Worm (Caenorhabditis elegans): Measurements from ENCODE around the gene Y56A3A.7.

The Y56A3A.7 gene

DNA sequence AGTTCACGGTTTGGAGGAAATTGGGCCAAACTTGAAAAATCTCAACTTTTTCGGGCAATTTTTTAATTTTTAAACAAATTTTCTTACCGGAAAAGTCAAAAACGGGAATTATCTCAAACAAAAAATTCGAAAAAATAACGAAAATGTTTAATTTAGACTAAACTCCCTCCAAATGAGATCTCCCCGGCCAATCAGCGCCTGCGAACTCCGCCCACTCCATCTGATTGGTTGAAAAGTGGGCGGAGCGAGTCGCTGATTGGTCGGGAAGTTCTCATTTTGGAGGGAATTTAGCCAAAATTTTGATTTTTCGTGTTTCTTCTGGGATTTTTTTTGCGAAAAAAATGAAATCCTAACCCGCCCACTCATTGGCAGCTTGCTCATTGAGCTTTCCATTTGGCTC, 50.2 kb downstream of the Y56A3A.7 start:
- TF ChIP-seq W03F9.2 (tag; optimal IDR thresholded peaks at IDR 0.05) (no peak), dao-5 (tag; optimal IDR thresholded peaks at IDR 0.05) (no peak), him-1 (tag; optimal IDR thresholded peaks at IDR 0.05) (no peak)

DNA sequence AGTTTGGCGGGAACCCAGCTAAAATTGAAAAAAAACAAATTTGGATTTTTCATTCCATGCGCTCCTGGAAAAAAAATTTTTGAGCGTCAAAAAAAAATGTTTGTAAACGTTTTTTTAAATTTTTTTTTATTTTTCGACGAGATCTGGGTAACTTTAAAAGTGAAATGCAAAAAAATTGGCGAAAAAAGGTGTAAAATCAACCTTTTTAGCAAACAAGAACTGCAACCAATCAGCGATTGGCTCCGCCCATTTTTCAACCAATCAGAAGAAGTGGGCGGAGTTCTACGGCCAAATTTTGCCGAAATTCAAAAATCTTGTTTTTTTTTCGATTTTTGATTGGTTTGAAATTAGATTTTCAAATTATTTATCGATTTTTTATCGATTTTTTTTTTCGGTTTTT, 51.3 kb downstream of the Y56A3A.7 start:
- TF ChIP-seq W03F9.2 (tag; optimal IDR thresholded peaks at IDR 0.05) (no peak), dao-5 (tag; optimal IDR thresholded peaks at IDR 0.05) (no peak), him-1 (tag; optimal IDR thresholded peaks at IDR 0.05) (no peak)

DNA sequence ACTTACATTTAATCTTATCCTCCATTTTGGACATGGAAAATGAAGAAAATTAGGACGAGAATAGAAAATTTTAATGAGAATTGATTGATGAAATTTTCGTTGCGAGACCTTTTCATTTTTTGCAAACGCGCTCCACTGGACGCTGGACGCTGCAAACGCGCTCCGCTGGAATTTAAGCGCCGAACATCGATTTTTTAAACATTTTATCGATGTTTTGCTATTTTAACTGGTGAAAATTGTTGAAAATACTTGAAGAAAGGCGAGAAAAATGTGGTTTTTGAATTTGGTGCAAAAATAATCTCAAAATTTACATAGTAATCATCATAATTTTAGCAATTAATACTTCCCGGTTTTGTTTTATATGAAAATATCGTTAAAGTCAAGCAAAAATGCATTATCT, 53.9 kb downstream of the Y56A3A.7 start, which contains the start of gene Y56A3A.41:
Y56A3A.41 (minus strand) TSS at position 101 of the 400 bp plus-strand sequence.
- no peak for TF ChIP-seq him-1 (tag; optimal IDR thresholded peaks at IDR 0.05)
- TF ChIP-seq W03F9.2 (tag; optimal IDR thresholded peaks at IDR 0.05) = no peak
- no peak for TF ChIP-seq dao-5 (tag; optimal IDR thresholded peaks at IDR 0.05)

DNA sequence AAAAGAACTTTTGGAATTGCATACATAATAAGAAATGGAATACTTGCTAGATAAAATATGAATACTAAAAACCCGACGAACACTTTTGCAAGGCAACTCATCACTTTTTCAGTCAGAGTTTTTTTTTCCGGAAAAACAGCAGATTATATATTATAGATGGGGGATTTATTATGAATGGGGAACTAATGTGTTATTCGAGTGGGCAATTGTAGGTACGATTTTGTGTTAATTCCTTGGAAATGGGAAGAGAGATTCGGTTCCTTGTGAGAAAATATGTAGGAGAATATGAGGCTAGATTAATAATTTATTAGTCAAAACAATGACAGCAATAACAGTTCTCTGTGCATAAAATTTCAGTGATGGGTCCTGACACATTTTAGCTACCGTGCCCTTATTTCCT, 55.5 kb downstream of the Y56A3A.7 start, which contains the start of gene faah-5:
faah-5 (minus strand) TSS at position 101 of the 400 bp plus-strand sequence.
- no peak for TF ChIP-seq dao-5 (tag; optimal IDR thresholded peaks at IDR 0.05)
- TF ChIP-seq W03F9.2 (tag; optimal IDR thresholded peaks at IDR 0.05) = no peak
